Worm (Caenorhabditis elegans): Measurements from ENCODE around the gene cdk-11.1.

The cdk-11.1 gene

ce11 chrII:7699009-7699408 lies at the start of gene cdk-11.1, which contains the start of gene moa-2:
Gene cdk-11.1, plus strand, starts transcription at chrII:7699235.
Gene moa-2, minus strand, starts transcription at chrII:7699033.
- no peak for TF ChIP-seq unc-62 (GFP tag; optimal IDR thresholded peaks at IDR 0.05)

DNA sequence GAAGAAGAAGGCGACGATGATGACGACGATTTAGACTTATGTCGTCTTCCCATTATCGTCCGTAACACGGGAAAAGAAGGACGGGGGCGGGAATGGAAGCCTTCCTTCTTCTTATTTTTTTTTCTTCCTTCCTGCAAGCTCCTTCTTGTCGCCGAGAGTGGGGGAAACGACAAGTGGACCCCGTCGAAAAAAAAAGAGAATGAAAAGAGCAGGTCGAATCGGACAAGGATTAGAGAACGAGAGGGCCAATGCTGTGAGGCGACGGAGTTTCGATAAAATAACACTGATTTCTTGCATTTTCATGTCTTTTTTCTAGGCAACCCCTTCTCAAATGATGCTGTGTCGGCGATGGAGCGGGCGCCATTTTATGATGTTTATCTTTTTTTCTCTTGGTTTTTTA lies 47.9 kb upstream of the cdk-11.1 start, which contains the start of gene pde-4:
Gene pde-4, minus strand, starts transcription at position 76 of the 400 bp plus-strand sequence.
- no peak for TF ChIP-seq unc-62 (GFP tag; optimal IDR thresholded peaks at IDR 0.05)

DNA sequence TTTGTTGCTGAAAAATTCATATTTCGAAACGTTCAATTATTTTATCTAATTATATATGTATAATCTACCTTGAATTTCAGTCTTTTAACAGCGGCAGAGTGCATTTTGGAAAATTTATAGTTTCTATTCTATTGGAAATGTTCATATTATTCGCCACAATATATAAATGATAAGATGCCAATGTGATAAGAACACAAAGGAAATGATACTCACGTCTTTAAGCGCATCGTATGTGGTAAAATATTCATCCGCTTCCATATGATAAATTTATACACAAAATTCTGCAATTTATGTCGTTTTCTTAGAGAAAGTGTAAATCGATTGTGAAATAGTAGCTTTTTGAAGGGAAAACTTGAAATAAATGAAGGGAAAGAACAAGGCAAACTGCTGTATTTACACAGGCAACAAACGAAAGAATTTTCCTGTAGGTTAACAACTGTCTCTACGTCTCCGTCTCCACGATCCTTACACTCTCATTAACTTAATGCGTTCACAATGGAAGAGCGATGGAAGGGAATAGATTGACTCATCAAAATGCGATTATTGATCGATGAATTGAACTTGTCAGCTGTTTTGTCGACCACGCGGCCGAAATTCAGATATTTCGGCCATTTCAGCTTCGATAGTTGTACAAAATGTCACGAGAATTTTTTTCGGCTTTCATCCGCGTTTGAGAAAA lies 36.9 kb upstream of the cdk-11.1 start, which contains the start of gene alfa-1:
Gene alfa-1, minus strand, starts transcription at position 515 of the 679 bp plus-strand sequence.
- no peak for TF ChIP-seq unc-62 (GFP tag; optimal IDR thresholded peaks at IDR 0.05)

- TF ChIP-seq unc-62 (GFP tag; optimal IDR thresholded peaks at IDR 0.05): no peak
Observed at ce11 chrII:7663028-7663427, 36.0 kb upstream of the cdk-11.1 start.

DNA sequence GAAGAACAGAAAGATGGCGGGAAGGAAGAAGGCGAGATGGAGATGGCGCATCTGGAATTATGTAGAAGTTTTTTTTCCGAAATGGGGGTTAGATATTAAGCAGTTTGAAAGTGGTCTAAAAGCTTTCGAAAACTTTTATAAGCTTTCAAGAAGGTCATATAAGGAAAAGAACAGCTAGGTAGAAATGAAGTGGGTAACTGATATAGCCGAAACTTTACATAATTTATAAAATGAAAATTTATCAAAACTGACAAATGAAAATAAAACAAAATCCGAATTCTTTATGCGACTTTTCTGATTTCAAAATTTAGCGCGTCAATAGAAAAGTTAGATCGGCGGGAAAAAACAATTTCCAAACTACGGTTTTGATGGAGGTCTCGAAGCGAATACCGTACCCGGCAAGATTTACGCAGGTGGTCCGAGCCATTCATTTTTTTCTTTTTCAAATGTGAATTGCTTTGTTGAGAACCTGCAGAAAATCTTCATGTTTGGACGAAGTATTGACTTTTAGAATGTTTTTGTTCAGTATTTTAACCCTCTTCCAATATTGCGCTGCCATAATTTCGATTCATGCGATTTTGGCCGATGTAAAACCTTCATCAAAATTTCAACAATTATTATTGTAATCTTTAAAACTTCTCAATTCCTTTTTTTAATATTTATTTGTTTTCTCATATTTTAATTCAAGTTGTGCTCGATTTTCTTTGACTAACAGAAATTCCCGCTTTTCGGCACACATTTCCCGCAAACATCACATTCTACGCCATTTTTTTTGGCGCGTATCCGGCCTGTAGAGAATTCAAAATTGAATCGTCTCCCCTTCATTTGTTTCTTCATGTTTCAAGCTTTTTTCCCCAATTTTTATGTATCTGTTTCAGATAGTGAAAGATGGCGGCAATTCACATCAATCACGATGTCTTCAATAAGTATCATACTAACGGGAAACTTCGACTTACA lies 35.1 kb upstream of the cdk-11.1 start, which contains the start of the genes F18A1.7 and rpa-1:
Gene F18A1.7, minus strand, starts transcription at position 51 of the 957 bp plus-strand sequence.
Gene rpa-1, plus strand, starts transcription at position 879 of the 957 bp plus-strand sequence.
- no peak for TF ChIP-seq unc-62 (GFP tag; optimal IDR thresholded peaks at IDR 0.05)

DNA sequence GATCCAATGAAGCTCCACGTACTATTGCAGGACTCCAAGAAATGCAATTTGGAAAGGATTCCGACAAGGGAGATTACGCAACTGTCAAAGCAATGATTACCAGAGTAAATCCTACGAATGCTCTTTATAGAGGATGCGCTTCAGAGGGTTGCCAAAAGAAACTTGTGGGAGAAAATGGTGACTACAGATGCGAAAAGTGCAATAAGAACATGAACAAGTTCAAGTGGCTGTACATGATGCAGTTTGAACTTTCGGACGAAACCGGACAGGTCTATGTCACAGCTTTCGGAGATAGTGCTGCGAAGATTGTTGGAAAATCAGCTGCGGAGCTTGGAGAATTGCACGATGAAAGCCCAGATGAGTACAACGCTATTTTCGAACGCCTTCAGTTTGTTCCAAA lies 32.7 kb upstream of the cdk-11.1 start:
- TF ChIP-seq unc-62 (GFP tag; optimal IDR thresholded peaks at IDR 0.05): no peak

- TF ChIP-seq unc-62 (GFP tag; optimal IDR thresholded peaks at IDR 0.05): no peak
Observed at ce11 chrII:7666967-7667366, 32.1 kb upstream of the cdk-11.1 start, which contains the start of gene lir-2. Gene lir-2, plus strand, starts transcription at chrII:7667267.

ce11 chrII:7669409-7669808 lies 29.6 kb upstream of the cdk-11.1 start:
- TF ChIP-seq unc-62 (GFP tag; optimal IDR thresholded peaks at IDR 0.05): no peak

- TF ChIP-seq unc-62 (GFP tag; optimal IDR thresholded peaks at IDR 0.05): no peak
Observed at ce11 chrII:7670039-7670438, 29.0 kb upstream of the cdk-11.1 start.

DNA sequence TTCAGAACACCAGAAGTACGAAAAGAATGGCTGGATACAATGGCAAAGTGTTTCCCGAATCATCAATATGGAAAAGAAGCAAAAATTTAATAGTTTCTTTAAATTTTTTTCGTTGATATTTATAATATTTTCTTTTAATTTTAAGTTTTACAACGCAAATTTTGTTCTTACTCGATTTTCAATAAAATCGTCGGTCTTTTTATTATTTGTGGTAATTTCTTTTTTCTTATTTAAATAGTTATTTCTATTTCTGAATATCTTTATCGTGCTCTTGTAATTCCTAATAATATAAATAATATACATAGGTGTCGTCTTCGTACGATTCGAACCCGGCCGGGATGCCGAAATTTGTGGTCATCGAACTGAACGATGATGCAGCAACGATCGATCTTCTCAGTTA lies 27.3 kb upstream of the cdk-11.1 start, which contains the start of gene lir-1:
Gene lir-1, plus strand, starts transcription at position 301 of the 400 bp plus-strand sequence.
- no peak for TF ChIP-seq unc-62 (GFP tag; optimal IDR thresholded peaks at IDR 0.05)

ce11 chrII:7675752-7676151 lies 23.3 kb upstream of the cdk-11.1 start:
- TF ChIP-seq unc-62 (GFP tag; optimal IDR thresholded peaks at IDR 0.05): no peak

DNA sequence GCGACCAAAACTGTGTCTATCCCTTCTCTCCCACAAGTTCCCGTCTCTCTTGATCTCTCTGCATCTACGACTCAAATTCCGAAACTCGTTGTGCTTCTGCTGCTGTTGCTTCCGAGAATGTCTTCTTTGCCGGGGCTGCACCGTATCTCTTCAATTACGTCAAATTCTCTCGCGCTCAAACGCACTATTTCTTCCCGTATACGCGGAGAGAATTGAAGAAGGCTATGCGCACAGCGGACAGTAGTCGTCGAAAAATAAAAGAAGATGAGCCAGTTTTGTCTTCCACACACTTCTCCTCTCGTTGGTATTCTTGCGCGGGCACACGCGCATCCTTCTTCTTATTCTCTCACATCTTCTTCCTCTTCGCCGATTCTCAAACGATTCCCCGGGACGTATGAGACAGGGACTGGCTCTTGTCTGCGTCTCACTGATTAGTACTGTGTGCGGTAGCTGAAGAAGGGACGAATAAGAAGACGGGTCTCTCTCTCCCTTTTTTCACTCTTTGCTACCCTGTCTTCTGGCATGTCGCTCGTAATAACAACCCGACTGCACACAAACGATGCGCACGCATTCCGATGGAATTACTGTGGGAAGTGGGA lies 22.6 kb upstream of the cdk-11.1 start:
- no peak for TF ChIP-seq unc-62 (GFP tag; optimal IDR thresholded peaks at IDR 0.05)

- TF ChIP-seq unc-62 (GFP tag; optimal IDR thresholded peaks at IDR 0.05): no peak
Observed at ce11 chrII:7678512-7678911, 20.5 kb upstream of the cdk-11.1 start.

DNA sequence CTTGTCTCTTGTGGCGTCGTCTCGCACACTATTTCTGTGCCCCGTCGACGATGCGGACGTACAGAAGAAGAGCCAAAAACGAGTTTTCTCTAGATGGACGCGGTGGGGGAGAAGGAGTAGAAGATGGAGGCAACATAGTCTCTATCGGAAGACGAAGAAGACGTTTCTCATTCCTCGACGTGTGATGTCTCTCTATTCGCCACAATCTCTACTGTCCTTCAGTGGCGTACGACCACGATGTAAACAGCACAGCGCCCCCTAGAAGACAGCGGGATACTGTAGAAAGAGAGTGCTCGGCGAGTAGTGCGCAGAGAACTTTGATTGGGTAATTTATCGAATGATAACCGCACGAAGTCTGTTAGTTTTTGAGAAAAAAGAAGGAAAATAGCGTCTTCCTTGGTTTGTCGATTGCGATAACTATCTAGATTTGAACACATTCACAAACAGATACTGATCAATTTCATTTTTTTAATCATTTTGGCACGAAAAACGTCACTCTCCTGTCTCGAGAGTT lies 19.5 kb upstream of the cdk-11.1 start:
- no peak for TF ChIP-seq unc-62 (GFP tag; optimal IDR thresholded peaks at IDR 0.05)

- TF ChIP-seq unc-62 (GFP tag; optimal IDR thresholded peaks at IDR 0.05): no peak
Observed at ce11 chrII:7681898-7682297, 17.1 kb upstream of the cdk-11.1 start, which contains the start of gene lin-26. Gene lin-26, plus strand, starts transcription at chrII:7682198.
